Fruit fly (Drosophila melanogaster): Measurements from ENCODE around the gene nrv3.

- TF ChIP-seq esn (GFP tag; optimal IDR thresholded peaks at IDR 0.05) (no peak), CG3919 (GFP tag; optimal IDR thresholded peaks at IDR 0.05) (no peak), salr (GFP tag; optimal IDR thresholded peaks at IDR 0.05) (no peak), eg (GFP tag; IDR thresholded peaks at IDR 0.05) (no peak), Lpt (GFP tag; optimal IDR thresholded peaks at IDR 0.05) (no peak), svp (GFP tag) (no peak), CG15336 (GFP tag; IDR thresholded peaks at IDR 0.05) (no peak), Blimp-1 (GFP tag; optimal IDR thresholded peaks at IDR 0.05) (no peak), ss (GFP tag; optimal IDR thresholded peaks at IDR 0.05) (no peak)
These were observed 1.8 kb upstream of the nrv3 start for dm6 chr2L:21377984-21378383.
